Fruit fly (Drosophila melanogaster) whole organism, adult: ENCODE measurements around the gene CG7054.

Source experiments
- CG11617 ChIP-seq: fragments of 200-800 bp; sonication (Bioruptor generic); optimal IDR thresholded peaks from 2 replicates; lab custom pipeline; 2017; ENCODE audit warnings: mild to moderate bottlenecking, missing biosample characterization, missing genetic modification reagents, missing genetic modification characterization
- CG12768 ChIP-seq: fragments of 200-800 bp; sonication (Bioruptor generic); optimal IDR thresholded peaks from 2 replicates; lab custom pipeline; 2017; ENCODE audit warnings: missing biosample characterization, missing genetic modification characterization, mild to moderate bottlenecking, moderate library complexity, missing genetic modification reagents
- CG14711 ChIP-seq: fragments of 200-800 bp; sonication (Bioruptor generic); optimal IDR thresholded peaks from 2 replicates; lab custom pipeline; 2018; ENCODE audit warnings: missing biosample characterization, mild to moderate bottlenecking, missing genetic modification characterization, moderate library complexity
- CG1620 ChIP-seq: fragments of 200-800 bp; sonication (Bioruptor generic); optimal IDR thresholded peaks from 2 replicates; lab custom pipeline; 2016; ENCODE audit warnings: missing biosample characterization, missing genetic modification characterization
- CG33017 ChIP-seq: fragments of 200-800 bp; sonication (Bioruptor generic); optimal IDR thresholded peaks from 2 replicates; lab custom pipeline; 2018; ENCODE audit warnings: missing biosample characterization, mild to moderate bottlenecking, missing genetic modification characterization, moderate library complexity
- CG5204 ChIP-seq: fragments of 200-800 bp; sonication (Bioruptor generic); optimal IDR thresholded peaks from 2 replicates; lab custom pipeline; 2016; ENCODE audit warnings: missing biosample characterization, missing genetic modification characterization
- CG7045 ChIP-seq: fragments of 200-800 bp; sonication (Bioruptor generic); optimal IDR thresholded peaks from 2 replicates; lab custom pipeline; 2017; ENCODE audit warnings: missing biosample characterization, mild to moderate bottlenecking, missing genetic modification characterization
- CG7101 ChIP-seq: fragments of 200-800 bp; sonication (Bioruptor generic); optimal IDR thresholded peaks from 2 replicates; lab custom pipeline; 2018; ENCODE audit warnings: missing biosample characterization, mild to moderate bottlenecking, missing genetic modification characterization, moderate library complexity
- Clk ChIP-seq: fragments of 200-800 bp; sonication (Bioruptor generic); optimal IDR thresholded peaks from 2 replicates; lab custom pipeline; 2017; ENCODE audit warnings: missing biosample characterization, missing genetic modification characterization
- Crg-1 ChIP-seq: fragments of 200-800 bp; sonication (Bioruptor generic); optimal IDR thresholded peaks from 2 replicates; lab custom pipeline; 2016; ENCODE audit warnings: missing biosample characterization, missing genetic modification characterization
- Hr96 ChIP-seq: fragments of 200-800 bp; sonication (Bioruptor generic); optimal IDR thresholded peaks from 2 replicates; lab custom pipeline; 2016; ENCODE audit warnings: missing biosample characterization, missing genetic modification characterization
- Mnt ChIP-seq: fragments of 200-800 bp; sonication (Bioruptor generic); optimal IDR thresholded peaks from 2 replicates; lab custom pipeline; 2016; ENCODE audit warnings: missing biosample characterization, mild to moderate bottlenecking, missing genetic modification characterization
- bab1 ChIP-seq: fragments of 200-800 bp; sonication (Bioruptor generic); optimal IDR thresholded peaks from 3 replicates; lab custom pipeline; 2019; ENCODE audit warnings: missing biosample characterization, mild to moderate bottlenecking, missing genetic modification characterization, moderate library complexity
- cic ChIP-seq: fragments of 200-800 bp; sonication (Bioruptor generic); optimal IDR thresholded peaks from 2 replicates; lab custom pipeline; 2017; ENCODE audit warnings: missing biosample characterization, mild to moderate bottlenecking, missing genetic modification characterization, moderate library complexity
- cnc ChIP-seq, 2 experiments: fragments of >200 bp; optimal IDR thresholded peaks; 2 replicates each; lab custom pipeline; 2017
- kay ChIP-seq: fragments of 200-800 bp; sonication (Bioruptor generic); peaks from one replicate; lab custom pipeline; 2016; ENCODE audit warnings: missing biosample characterization, missing genetic modification characterization, borderline replicate concordance
- ovo ChIP-seq: fragments of 200-800 bp; sonication (Bioruptor generic); optimal IDR thresholded peaks from 2 replicates; lab custom pipeline; 2016; ENCODE audit warnings: missing biosample characterization, missing genetic modification characterization
- pad ChIP-seq: fragments of 200-800 bp; sonication (Bioruptor generic); optimal IDR thresholded peaks from 3 replicates; lab custom pipeline; 2017; ENCODE audit warnings: missing biosample characterization, missing genetic modification characterization, mild to moderate bottlenecking, moderate library complexity, missing genetic modification reagents
- tj ChIP-seq: fragments of 200-800 bp; sonication (Bioruptor generic); optimal IDR thresholded peaks from 3 replicates; lab custom pipeline; 2017; ENCODE audit warnings: missing biosample characterization, mild to moderate bottlenecking, missing genetic modification characterization, moderate library complexity
- toe ChIP-seq: fragments of 200-800 bp; sonication (Bioruptor generic); optimal IDR thresholded peaks from 2 replicates; lab custom pipeline; 2016; ENCODE audit warnings: missing biosample characterization, missing genetic modification characterization

The CG7054 gene

dm6 chr3R:22468829-22469487, 4.2 kb downstream of the CG7054 start:
- no peak for TF ChIP-seq CG5204 (GFP tag; lab: Kevin White, UChicago)
- TF ChIP-seq cnc (optimal IDR thresholded peaks at IDR 0.05; lab: Kevin White, UChicago) = no peak
- TF ChIP-seq CG7101 (tag; lab: Kevin White, UChicago) = peak; percentile 81
- peak; percentile 84 for TF ChIP-seq CG12768 (GFP tag; lab: Kevin White, UChicago)
- peak; percentile 65 for TF ChIP-seq Mnt (GFP tag; lab: Kevin White, UChicago)
- TF ChIP-seq toe (GFP tag; lab: Kevin White, UChicago) = peak; percentile 56
- no peak for TF ChIP-seq Crg-1 (GFP tag; lab: Kevin White, UChicago)
- peak; percentile 66 for TF ChIP-seq Clk (GFP tag; lab: Kevin White, UChicago)
- no peak for TF ChIP-seq CG1620 (GFP tag; lab: Kevin White, UChicago)
- peak; percentile 9 for TF ChIP-seq pad
- no peak for TF ChIP-seq ovo
- TF ChIP-seq CG7045 (GFP tag; lab: Kevin White, UChicago) = peak; percentile 77
- TF ChIP-seq tj = no peak
- TF ChIP-seq kay (GFP tag; lab: Kevin White, UChicago) = no peak
- TF ChIP-seq Hr96 (GFP tag; lab: Kevin White, UChicago) = peak; percentile 78
- TF ChIP-seq bab1 (GFP tag; lab: Kevin White, UChicago) = no peak
- peak; percentile 63 for TF ChIP-seq CG14711 (tag; lab: Kevin White, UChicago)
- TF ChIP-seq CG33017 (tag; lab: Kevin White, UChicago) = peak; percentile 86
- peak; percentile 55 for TF ChIP-seq cic (GFP tag; lab: Kevin White, UChicago)
- TF ChIP-seq CG11617 (GFP tag; lab: Kevin White, UChicago) = peak; percentile 0

- TF ChIP-seq cic (GFP tag; lab: Kevin White, UChicago) (peak; percentile 61), CG12768 (GFP tag; lab: Kevin White, UChicago) (no peak), Mnt (GFP tag; lab: Kevin White, UChicago) (no peak), cnc (optimal IDR thresholded peaks at IDR 0.05; lab: Kevin White, UChicago) (no peak)
Measured at dm6 chr3R:22470064-22470463, 5.3 kb downstream of the CG7054 start.

dm6 chr3R:22483537-22483936, 18.8 kb downstream of the CG7054 start:
- TF ChIP-seq Crg-1 (GFP tag; lab: Kevin White, UChicago) (no peak), pad (no peak), CG11617 (GFP tag; lab: Kevin White, UChicago) (no peak), bab1 (GFP tag; lab: Kevin White, UChicago) (no peak), CG7101 (tag; lab: Kevin White, UChicago) (no peak), kay (GFP tag; lab: Kevin White, UChicago) (no peak), ovo (no peak), CG5204 (GFP tag; lab: Kevin White, UChicago) (no peak), CG14711 (tag; lab: Kevin White, UChicago) (no peak)

- TF ChIP-seq CG14711 (tag; lab: Kevin White, UChicago) (peak; percentile 67), CG12768 (GFP tag; lab: Kevin White, UChicago) (no peak), Mnt (GFP tag; lab: Kevin White, UChicago) (peak; percentile 94), pad (peak; percentile 18), tj (no peak), bab1 (GFP tag; lab: Kevin White, UChicago) (peak; percentile 63), kay (GFP tag; lab: Kevin White, UChicago) (peak; percentile 94)
Measured at dm6 chr3R:22487037-22487492, 22.3 kb downstream of the CG7054 start, which contains the start of gene Pfdn5. TSS of gene Pfdn5 (plus strand) at chr3R:22487039.

- TF ChIP-seq CG14711 (tag; lab: Kevin White, UChicago) = no peak
- TF ChIP-seq ovo = no peak
- no peak for TF ChIP-seq Clk (GFP tag; lab: Kevin White, UChicago)
- TF ChIP-seq CG11617 (GFP tag; lab: Kevin White, UChicago) = no peak
- no peak for TF ChIP-seq CG7101 (tag; lab: Kevin White, UChicago)
- TF ChIP-seq cic (GFP tag; lab: Kevin White, UChicago) = no peak
- no peak for TF ChIP-seq toe (GFP tag; lab: Kevin White, UChicago)
- no peak for TF ChIP-seq CG12768 (GFP tag; lab: Kevin White, UChicago)
- TF ChIP-seq CG1620 (GFP tag; lab: Kevin White, UChicago) = no peak
- TF ChIP-seq CG5204 (GFP tag; lab: Kevin White, UChicago) = no peak
- TF ChIP-seq Hr96 (GFP tag; lab: Kevin White, UChicago) = no peak
Measured at dm6 chr3R:22488855-22489254, 24.1 kb downstream of the CG7054 start, which contains the start of gene CG5376. TSS of gene CG5376 (minus strand) at chr3R:22488955.

dm6 chr3R:22491088-22491879, 26.5 kb downstream of the CG7054 start, which contains the start of the genes CCT1 and tHMG1:
TSS of gene CCT1 (minus strand) at chr3R:22491439.
TSS of gene tHMG1 (plus strand) at chr3R:22491829.
- peak; percentile 71 for TF ChIP-seq Mnt (GFP tag; lab: Kevin White, UChicago)
- TF ChIP-seq cic (GFP tag; lab: Kevin White, UChicago) = no peak
- no peak for TF ChIP-seq Crg-1 (GFP tag; lab: Kevin White, UChicago)
- peak; percentile 49 for TF ChIP-seq toe (GFP tag; lab: Kevin White, UChicago)
- TF ChIP-seq CG7045 (GFP tag; lab: Kevin White, UChicago) = peak; percentile 41
- peak; percentile 24 for TF ChIP-seq CG11617 (GFP tag; lab: Kevin White, UChicago)
- no peak for TF ChIP-seq ovo
- peak; percentile 38 for TF ChIP-seq Hr96 (GFP tag; lab: Kevin White, UChicago)
- no peak for TF ChIP-seq pad
- TF ChIP-seq CG1620 (GFP tag; lab: Kevin White, UChicago) = no peak
- no peak for TF ChIP-seq tj
- no peak for TF ChIP-seq CG7101 (tag; lab: Kevin White, UChicago)
- TF ChIP-seq cnc (optimal IDR thresholded peaks at IDR 0.05; lab: Kevin White, UChicago) = no peak
- peak; percentile 96 for TF ChIP-seq kay (GFP tag; lab: Kevin White, UChicago)
- TF ChIP-seq CG14711 (tag; lab: Kevin White, UChicago) = no peak
- no peak for TF ChIP-seq CG33017 (tag; lab: Kevin White, UChicago)
- TF ChIP-seq bab1 (GFP tag; lab: Kevin White, UChicago) = peak; percentile 55
- peak; percentile 0 for TF ChIP-seq CG12768 (GFP tag; lab: Kevin White, UChicago)
- TF ChIP-seq Clk (GFP tag; lab: Kevin White, UChicago) = no peak
- no peak for TF ChIP-seq CG5204 (GFP tag; lab: Kevin White, UChicago)
